Fruit fly (Drosophila melanogaster) whole organism, adult: Measurements from ENCODE around the gene Ir93a.

Experiments used
- CG11617 ChIP-seq: fragments of 200-800 bp; sonication (Bioruptor generic); optimal IDR thresholded peaks from 2 replicates; lab custom pipeline; 2017; ENCODE audit warnings: mild to moderate bottlenecking, missing biosample characterization, missing genetic modification reagents, missing genetic modification characterization
- CG12768 ChIP-seq: fragments of 200-800 bp; sonication (Bioruptor generic); optimal IDR thresholded peaks from 2 replicates; lab custom pipeline; 2017; ENCODE audit warnings: missing biosample characterization, missing genetic modification characterization, mild to moderate bottlenecking, moderate library complexity, missing genetic modification reagents
- CG14711 ChIP-seq: fragments of 200-800 bp; sonication (Bioruptor generic); optimal IDR thresholded peaks from 2 replicates; lab custom pipeline; 2018; ENCODE audit warnings: missing biosample characterization, mild to moderate bottlenecking, missing genetic modification characterization, moderate library complexity
- CG1620 ChIP-seq: fragments of 200-800 bp; sonication (Bioruptor generic); optimal IDR thresholded peaks from 2 replicates; lab custom pipeline; 2016; ENCODE audit warnings: missing biosample characterization, missing genetic modification characterization
- CG33017 ChIP-seq: fragments of 200-800 bp; sonication (Bioruptor generic); optimal IDR thresholded peaks from 2 replicates; lab custom pipeline; 2018; ENCODE audit warnings: missing biosample characterization, mild to moderate bottlenecking, missing genetic modification characterization, moderate library complexity
- CG5204 ChIP-seq: fragments of 200-800 bp; sonication (Bioruptor generic); optimal IDR thresholded peaks from 2 replicates; lab custom pipeline; 2016; ENCODE audit warnings: missing biosample characterization, missing genetic modification characterization
- CG7045 ChIP-seq: fragments of 200-800 bp; sonication (Bioruptor generic); optimal IDR thresholded peaks from 2 replicates; lab custom pipeline; 2017; ENCODE audit warnings: missing biosample characterization, mild to moderate bottlenecking, missing genetic modification characterization
- CG7101 ChIP-seq: fragments of 200-800 bp; sonication (Bioruptor generic); optimal IDR thresholded peaks from 2 replicates; lab custom pipeline; 2018; ENCODE audit warnings: missing biosample characterization, mild to moderate bottlenecking, missing genetic modification characterization, moderate library complexity
- Clk ChIP-seq: fragments of 200-800 bp; sonication (Bioruptor generic); optimal IDR thresholded peaks from 2 replicates; lab custom pipeline; 2017; ENCODE audit warnings: missing biosample characterization, missing genetic modification characterization
- Crg-1 ChIP-seq: fragments of 200-800 bp; sonication (Bioruptor generic); optimal IDR thresholded peaks from 2 replicates; lab custom pipeline; 2016; ENCODE audit warnings: missing biosample characterization, missing genetic modification characterization
- Hr96 ChIP-seq: fragments of 200-800 bp; sonication (Bioruptor generic); optimal IDR thresholded peaks from 2 replicates; lab custom pipeline; 2016; ENCODE audit warnings: missing biosample characterization, missing genetic modification characterization
- Mnt ChIP-seq: fragments of 200-800 bp; sonication (Bioruptor generic); optimal IDR thresholded peaks from 2 replicates; lab custom pipeline; 2016; ENCODE audit warnings: missing biosample characterization, mild to moderate bottlenecking, missing genetic modification characterization
- bab1 ChIP-seq: fragments of 200-800 bp; sonication (Bioruptor generic); optimal IDR thresholded peaks from 3 replicates; lab custom pipeline; 2019; ENCODE audit warnings: missing biosample characterization, mild to moderate bottlenecking, missing genetic modification characterization, moderate library complexity
- cic ChIP-seq: fragments of 200-800 bp; sonication (Bioruptor generic); optimal IDR thresholded peaks from 2 replicates; lab custom pipeline; 2017; ENCODE audit warnings: missing biosample characterization, mild to moderate bottlenecking, missing genetic modification characterization, moderate library complexity
- cnc ChIP-seq, 2 experiments: fragments of >200 bp; optimal IDR thresholded peaks; 2 replicates each; lab custom pipeline; 2017
- kay ChIP-seq: fragments of 200-800 bp; sonication (Bioruptor generic); peaks from one replicate; lab custom pipeline; 2016; ENCODE audit warnings: missing biosample characterization, missing genetic modification characterization, borderline replicate concordance
- ovo ChIP-seq: fragments of 200-800 bp; sonication (Bioruptor generic); optimal IDR thresholded peaks from 2 replicates; lab custom pipeline; 2016; ENCODE audit warnings: missing biosample characterization, missing genetic modification characterization
- pad ChIP-seq: fragments of 200-800 bp; sonication (Bioruptor generic); optimal IDR thresholded peaks from 3 replicates; lab custom pipeline; 2017; ENCODE audit warnings: missing biosample characterization, missing genetic modification characterization, mild to moderate bottlenecking, moderate library complexity, missing genetic modification reagents
- tj ChIP-seq: fragments of 200-800 bp; sonication (Bioruptor generic); optimal IDR thresholded peaks from 3 replicates; lab custom pipeline; 2017; ENCODE audit warnings: missing biosample characterization, mild to moderate bottlenecking, missing genetic modification characterization, moderate library complexity
- toe ChIP-seq: fragments of 200-800 bp; sonication (Bioruptor generic); optimal IDR thresholded peaks from 2 replicates; lab custom pipeline; 2016; ENCODE audit warnings: missing biosample characterization, missing genetic modification characterization

Ir93a gene

dm6 chr3R:20818689-20819088 is 41.1 kb downstream of the Ir93a start, which contains the start of gene CG17270:
TSS of gene CG17270 (minus strand) at chr3R:20818929.
- TF ChIP-seq ovo (GFP tag; lab: Kevin White, UChicago) (no peak), Mnt (GFP tag; lab: Kevin White, UChicago) (peak; percentile 6)

- no peak for TF ChIP-seq CG7101 (tag; lab: Kevin White, UChicago)
- TF ChIP-seq Mnt (GFP tag; lab: Kevin White, UChicago): peak; percentile 47
- TF ChIP-seq CG7045 (GFP tag; lab: Kevin White, UChicago): peak; percentile 17
Observed at dm6 chr3R:20818237-20818636, 41.5 kb downstream of the Ir93a start.

dm6 chr3R:20816008-20816407 is 43.7 kb downstream of the Ir93a start, which contains the start of gene Fancd2:
TSS of gene Fancd2 (minus strand) at chr3R:20816190.
- TF ChIP-seq toe (GFP tag; lab: Kevin White, UChicago) (no peak), kay (GFP tag; lab: Kevin White, UChicago) (no peak), bab1 (peak; percentile 6)

dm6 chr3R:20802253-20802652 is 57.5 kb downstream of the Ir93a start:
- TF ChIP-seq Mnt (GFP tag; lab: Kevin White, UChicago): no peak
- TF ChIP-seq cnc (optimal IDR thresholded peaks at IDR 0.05; lab: Kevin White, UChicago): no peak
- no peak for TF ChIP-seq tj
- no peak for TF ChIP-seq CG1620 (GFP tag; lab: Kevin White, UChicago)
- TF ChIP-seq toe (GFP tag; lab: Kevin White, UChicago): no peak
- no peak for TF ChIP-seq CG11617 (GFP tag; lab: Kevin White, UChicago)
- TF ChIP-seq CG12768 (GFP tag; lab: Kevin White, UChicago): no peak
- TF ChIP-seq pad (GFP tag; lab: Kevin White, UChicago): no peak
- TF ChIP-seq Crg-1 (GFP tag; lab: Kevin White, UChicago): no peak
- no peak for TF ChIP-seq CG5204 (GFP tag; lab: Kevin White, UChicago)
- TF ChIP-seq Hr96 (GFP tag; lab: Kevin White, UChicago): no peak
- TF ChIP-seq CG33017 (tag; lab: Kevin White, UChicago): no peak
- no peak for TF ChIP-seq Clk (GFP tag; lab: Kevin White, UChicago)
- no peak for TF ChIP-seq cic (GFP tag; lab: Kevin White, UChicago)
- TF ChIP-seq bab1: no peak
- TF ChIP-seq CG14711 (tag; lab: Kevin White, UChicago): no peak
- TF ChIP-seq kay (GFP tag; lab: Kevin White, UChicago): no peak
- TF ChIP-seq ovo (GFP tag; lab: Kevin White, UChicago): no peak
- TF ChIP-seq CG7101 (tag; lab: Kevin White, UChicago): no peak
- TF ChIP-seq CG7045 (GFP tag; lab: Kevin White, UChicago): no peak
